Fruit fly (Drosophila melanogaster) whole organism, embryonic: ENCODE results near the gene CG3634.

Experiments
- BEAF-32 ChIP-seq: fragments of 200-800 bp; sonication (Bioruptor generic); optimal IDR thresholded peaks from 3 replicates; lab custom pipeline; 2017; ENCODE audit warnings: missing biosample characterization, missing genetic modification characterization, mild to moderate bottlenecking, moderate library complexity, missing genetic modification reagents
- CG11085 ChIP-seq: fragments of 200-800 bp; sonication (Bioruptor generic); IDR thresholded peaks from 2 replicates; pipeline ENCODE4 v1.3.6; 2022; ENCODE audit warnings: missing biosample characterization, missing genetic modification characterization
- CG1233 ChIP-seq: fragments of 200-800 bp; sonication (Bioruptor generic); optimal IDR thresholded peaks from 4 replicates; lab custom pipeline; 2018; ENCODE audit warnings: missing biosample characterization, mild to moderate bottlenecking, missing genetic modification characterization
- CG12942 ChIP-seq: fragments of 200-800 bp; sonication (Bioruptor generic); optimal IDR thresholded peaks from 3 replicates; lab custom pipeline; 2016; ENCODE audit warnings: missing biosample characterization, missing genetic modification characterization
- CG13894 ChIP-seq: fragments of 200-800 bp; sonication (Bioruptor generic); optimal IDR thresholded peaks from 3 replicates; lab custom pipeline; 2018; ENCODE audit warnings: missing biosample characterization, mild to moderate bottlenecking, missing genetic modification characterization, moderate library complexity
- CG14667 ChIP-seq: fragments of 200-800 bp; sonication (Bioruptor generic); IDR thresholded peaks from 2 replicates; pipeline ENCODE4 v1.3.6; 2022; ENCODE audit warnings: missing biosample characterization, missing genetic modification characterization
- CG15479 ChIP-seq: fragments of 200-800 bp; sonication (Bioruptor generic); optimal IDR thresholded peaks from 3 replicates; lab custom pipeline; 2019; ENCODE audit warnings: missing biosample characterization, mild to moderate bottlenecking, missing genetic modification characterization, moderate library complexity
- CG17612 ChIP-seq: fragments of 200-800 bp; sonication (Bioruptor generic); IDR thresholded peaks from 2 replicates; pipeline ENCODE4 v1.3.6; 2022; ENCODE audit warnings: missing biosample characterization, missing genetic modification characterization
- CG18476 ChIP-seq: fragments of 200-800 bp; sonication (Bioruptor generic); optimal IDR thresholded peaks from 2 replicates; lab custom pipeline; 2016; ENCODE audit warnings: missing biosample characterization, mild to moderate bottlenecking, missing genetic modification characterization
- CG18764 ChIP-seq: fragments of 200-800 bp; sonication (Bioruptor generic); optimal IDR thresholded peaks from 3 replicates; lab custom pipeline; 2016; ENCODE audit warnings: missing biosample characterization, missing genetic modification characterization
- CG2678 ChIP-seq: fragments of 200-800 bp; sonication (Bioruptor generic); optimal IDR thresholded peaks from 3 replicates; lab custom pipeline; 2019; ENCODE audit warnings: missing biosample characterization, mild to moderate bottlenecking, missing genetic modification characterization, moderate library complexity
- CG2889 ChIP-seq: fragments of 200-800 bp; sonication (Bioruptor generic); IDR thresholded peaks from 3 replicates; pipeline ENCODE4 v1.3.6; 2022; ENCODE audit warnings: missing biosample characterization, missing genetic modification characterization
- CG4282 ChIP-seq: fragments of 200-800 bp; sonication (Bioruptor generic); optimal IDR thresholded peaks from 2 replicates; lab custom pipeline; 2016; ENCODE audit warnings: missing biosample characterization, missing genetic modification characterization
- CG6683 ChIP-seq: fragments of 200-800 bp; sonication (Bioruptor generic); optimal IDR thresholded peaks from 2 replicates; lab custom pipeline; 2017; ENCODE audit warnings: missing biosample characterization, mild to moderate bottlenecking, missing genetic modification characterization, missing genetic modification reagents
- CG9215 ChIP-seq: fragments of 200-800 bp; sonication (Bioruptor generic); IDR thresholded peaks from 2 replicates; pipeline ENCODE4 v1.3.6; 2022; ENCODE audit warnings: missing biosample characterization, missing genetic modification characterization
- H15 ChIP-seq: fragments of 200-800 bp; sonication (Bioruptor generic); IDR thresholded peaks from 3 replicates; pipeline ENCODE4 v1.3.6; 2022; ENCODE audit warnings: missing biosample characterization, missing genetic modification characterization
- Hsf ChIP-seq: fragments of 200-800 bp; sonication (Bioruptor generic); optimal IDR thresholded peaks from 3 replicates; lab custom pipeline; 2016; ENCODE audit warnings: missing biosample characterization, missing genetic modification characterization
- Mad ChIP-seq: fragments of 200-800 bp; sonication (Bioruptor generic); optimal IDR thresholded peaks from 2 replicates; lab custom pipeline; 2016; ENCODE audit warnings: missing biosample characterization, missing genetic modification characterization
- Max ChIP-seq: fragments of 200-800 bp; sonication (Bioruptor generic); optimal IDR thresholded peaks from 2 replicates; lab custom pipeline; 2016; ENCODE audit warnings: missing biosample characterization, mild to moderate bottlenecking, missing genetic modification characterization
- Med ChIP-seq: fragments of 200-800 bp; sonication (Bioruptor generic); peaks from one replicate; lab custom pipeline; 2016; ENCODE audit warnings: missing biosample characterization, missing genetic modification characterization, mild to moderate bottlenecking, inconsistent platforms, moderate library complexity
- Opbp ChIP-seq: fragments of 200-800 bp; sonication (Bioruptor generic); IDR thresholded peaks from 3 replicates; pipeline ENCODE4 v1.3.6; 2022; ENCODE audit warnings: missing biosample characterization, missing genetic modification characterization; ENCODE audit not compliant: partially characterized antibody
- PHDP ChIP-seq: fragments of 200-800 bp; sonication (Bioruptor generic); optimal IDR thresholded peaks from 3 replicates; lab custom pipeline; 2018; ENCODE audit warnings: missing biosample characterization, mild to moderate bottlenecking, missing genetic modification characterization, moderate library complexity
- Six4 ChIP-seq: fragments of 200-800 bp; sonication (Bioruptor generic); optimal IDR thresholded peaks from 2 replicates; lab custom pipeline; 2016; ENCODE audit warnings: missing biosample characterization, missing genetic modification characterization
- Tbp ChIP-seq: fragments of >200 bp; optimal IDR thresholded peaks from 2 replicates; lab custom pipeline; 2018; ENCODE audit warnings: missing biosample characterization, missing genetic modification characterization
- Trl ChIP-seq, 3 experiments: fragments of >200 bp in 2 of 3; fragments of 200-800 bp in 1 of 3; sonication (Bioruptor generic) in 1 of 3; optimal IDR thresholded peaks; 2 replicates in 1 of 3; 3 replicates in 2 of 3; lab custom pipeline; 2016 to 2017; ENCODE audit warnings: missing biosample characterization in 1 of 3, missing genetic modification characterization in 1 of 3
- Usf ChIP-seq: fragments of 200-800 bp; sonication (Bioruptor generic); optimal IDR thresholded peaks from 2 replicates; lab custom pipeline; 2017; ENCODE audit warnings: missing genotype, missing biosample characterization, missing genetic modification characterization
- ab ChIP-seq: fragments of 200-800 bp; sonication (Bioruptor generic); optimal IDR thresholded peaks from 2 replicates; lab custom pipeline; 2016; ENCODE audit warnings: missing biosample characterization, missing genetic modification characterization
- al ChIP-seq: fragments of 200-800 bp; sonication (Bioruptor generic); IDR thresholded peaks from 2 replicates; pipeline ENCODE4 v1.3.6; 2022; ENCODE audit warnings: missing biosample characterization, missing genetic modification characterization
- az2 ChIP-seq: fragments of 200-800 bp; sonication (Bioruptor generic); optimal IDR thresholded peaks from 3 replicates; lab custom pipeline; 2016; ENCODE audit warnings: missing biosample characterization, missing genetic modification characterization
- bab2 ChIP-seq: fragments of 200-800 bp; sonication (Bioruptor generic); optimal IDR thresholded peaks from 2 replicates; lab custom pipeline; 2016; ENCODE audit warnings: missing biosample characterization, missing genetic modification characterization
- cato ChIP-seq: fragments of 200-800 bp; sonication (Bioruptor generic); optimal IDR thresholded peaks from 2 replicates; lab custom pipeline; 2016; ENCODE audit warnings: missing biosample characterization, missing genetic modification characterization, borderline replicate concordance
- chn ChIP-seq: fragments of 200-800 bp; sonication (Bioruptor generic); optimal IDR thresholded peaks from 2 replicates; lab custom pipeline; 2016; ENCODE audit warnings: missing biosample characterization, missing genetic modification characterization
- croc ChIP-seq: fragments of 200-800 bp; sonication (Bioruptor generic); conservative IDR thresholded peaks from 3 replicates; pipeline ENCODE4 v1.3.6; 2022; ENCODE audit warnings: missing biosample characterization, missing genetic modification characterization
- cwo ChIP-seq: fragments of 200-800 bp; sonication (Bioruptor generic); optimal IDR thresholded peaks from 3 replicates; lab custom pipeline; 2017; ENCODE audit warnings: missing biosample characterization, missing genetic modification characterization, mild to moderate bottlenecking, moderate library complexity, missing genetic modification reagents
- fd64A ChIP-seq: fragments of 200-800 bp; sonication (Bioruptor generic); optimal IDR thresholded peaks from 3 replicates; lab custom pipeline; 2018; ENCODE audit warnings: missing biosample characterization, mild to moderate bottlenecking, missing genetic modification characterization
- fu2 ChIP-seq: fragments of 200-800 bp; sonication (Bioruptor generic); optimal IDR thresholded peaks from 2 replicates; lab custom pipeline; 2016; ENCODE audit warnings: missing biosample characterization, missing genetic modification characterization
- gcm ChIP-seq: fragments of 200-800 bp; sonication (Bioruptor generic); optimal IDR thresholded peaks from 2 replicates; lab custom pipeline; 2019; ENCODE audit warnings: missing biosample characterization, mild to moderate bottlenecking, missing genetic modification characterization, moderate library complexity
- grn ChIP-seq: fragments of 200-800 bp; sonication (Bioruptor generic); optimal IDR thresholded peaks from 3 replicates; lab custom pipeline; 2017; ENCODE audit warnings: missing biosample characterization, missing genetic modification characterization
- gt ChIP-seq: fragments of 200-800 bp; sonication (Bioruptor generic); IDR thresholded peaks from 2 replicates; pipeline ENCODE4 v1.3.6; 2022; ENCODE audit warnings: missing biosample characterization, missing genetic modification characterization
- her ChIP-seq: fragments of 200-800 bp; sonication (Bioruptor generic); optimal IDR thresholded peaks from 2 replicates; lab custom pipeline; 2016; ENCODE audit warnings: missing biosample characterization, missing genetic modification characterization
- hth ChIP-seq: fragments of >200 bp; optimal IDR thresholded peaks from 2 replicates; lab custom pipeline; 2017; ENCODE audit warnings: inconsistent platforms
- lola ChIP-seq, 3 experiments: fragments of >200 bp in 2 of 3; fragments of 200-800 bp in 1 of 3; sonication (Bioruptor generic) in 1 of 3; optimal IDR thresholded peaks; 2 replicates each; lab custom pipeline; 2017 to 2019; ENCODE audit warnings: missing biosample characterization in 3 of 3, missing genetic modification characterization in 3 of 3, mild to moderate bottlenecking in 1 of 3, moderate library complexity in 1 of 3
- mld ChIP-seq: fragments of 200-800 bp; sonication (Bioruptor generic); IDR thresholded peaks from 3 replicates; pipeline ENCODE4 v1.3.6; 2022; ENCODE audit warnings: missing biosample characterization, missing genetic modification characterization; ENCODE audit not compliant: partially characterized antibody
- nerfin-1 ChIP-seq: fragments of 200-800 bp; sonication (Bioruptor generic); optimal IDR thresholded peaks from 3 replicates; lab custom pipeline; 2019; ENCODE audit warnings: missing biosample characterization, mild to moderate bottlenecking, missing genetic modification characterization, moderate library complexity
- nom ChIP-seq: fragments of 200-800 bp; sonication (Bioruptor generic); optimal IDR thresholded peaks from 2 replicates; lab custom pipeline; 2017; ENCODE audit warnings: missing biosample characterization, missing genetic modification characterization, mild to moderate bottlenecking, moderate library complexity, missing genetic modification reagents
- org-1 ChIP-seq: fragments of 200-800 bp; sonication (Bioruptor generic); optimal IDR thresholded peaks from 2 replicates; lab custom pipeline; 2017; ENCODE audit warnings: missing biosample characterization, missing genetic modification characterization
- pzg ChIP-seq: fragments of 200-800 bp; sonication (Bioruptor generic); optimal IDR thresholded peaks from 3 replicates; lab custom pipeline; 2018; ENCODE audit warnings: missing biosample characterization, mild to moderate bottlenecking, missing genetic modification characterization, moderate library complexity
- tll ChIP-seq, 2 experiments: fragments of 200-800 bp in 1 of 2; fragments of >200 bp in 1 of 2; sonication (Bioruptor generic) in 1 of 2; optimal IDR thresholded peaks; 2 replicates each; lab custom pipeline; 2017 to 2019; ENCODE audit warnings: missing biosample characterization in 2 of 2, missing genetic modification characterization in 2 of 2, mild to moderate bottlenecking in 1 of 2, moderate library complexity in 1 of 2
- unpg ChIP-seq: fragments of 200-800 bp; sonication (Bioruptor generic); optimal IDR thresholded peaks from 3 replicates; lab custom pipeline; 2018; ENCODE audit warnings: missing biosample characterization, mild to moderate bottlenecking, missing genetic modification characterization, moderate library complexity
- vfl ChIP-seq: fragments of 200-800 bp; sonication (Bioruptor generic); optimal IDR thresholded peaks from 2 replicates; lab custom pipeline; 2016; ENCODE audit warnings: missing biosample characterization, missing genetic modification characterization
- vvl ChIP-seq: fragments of 200-800 bp; sonication (Bioruptor generic); IDR thresholded peaks from 2 replicates; pipeline ENCODE4 v1.3.6; 2022; ENCODE audit warnings: missing biosample characterization, missing genetic modification characterization

Gene CG3634

dm6 chr3L:20792693-20793092 is 16.4 kb downstream of the CG3634 start, which contains the start of gene Six4 (continued):
- TF ChIP-seq CG14667 (GFP tag; lab: Robert Waterston, UW): no peak
- TF ChIP-seq Trl (optimal IDR thresholded peaks at IDR 0.05; lab: Kevin White, UChicago): no peak
- TF ChIP-seq Trl (GFP tag; optimal IDR thresholded peaks at IDR 0.05; lab: Kevin White, UChicago): no peak
- no peak for TF ChIP-seq Hsf (GFP tag; lab: Kevin White, UChicago)
- no peak for TF ChIP-seq CG2678 (tag; lab: Kevin White, UChicago)
- TF ChIP-seq Mad: no peak
- TF ChIP-seq hth (lab: Kevin White, UChicago): no peak
- TF ChIP-seq BEAF-32 (GFP tag; lab: Kevin White, UChicago): no peak
- TF ChIP-seq CG17612: no peak
- TF ChIP-seq gcm (GFP tag; lab: Kevin White, UChicago): peak; percentile 24
- TF ChIP-seq lola (GFP tag; optimal IDR thresholded peaks at IDR 0.05; lab: Kevin White, UChicago): no peak
- TF ChIP-seq CG18476: no peak
- TF ChIP-seq al: no peak
- TF ChIP-seq CG18764 (GFP tag; lab: Kevin White, UChicago): no peak
- TF ChIP-seq Usf (GFP tag; lab: Kevin White, UChicago): no peak
- no peak for TF ChIP-seq CG11085
- no peak for TF ChIP-seq fu2
- TF ChIP-seq CG12942 (GFP tag; lab: Kevin White, UChicago): no peak
- TF ChIP-seq cato (GFP tag; lab: Kevin White, UChicago): no peak
- TF ChIP-seq H15 (GFP tag; lab: Robert Waterston, UW): no peak
- TF ChIP-seq CG1233 (GFP tag; lab: Kevin White, UChicago): peak; percentile 20
- TF ChIP-seq cwo: no peak
- TF ChIP-seq Six4 (GFP tag; lab: Kevin White, UChicago): peak; percentile 29
- no peak for TF ChIP-seq her (GFP tag; lab: Kevin White, UChicago)
- TF ChIP-seq Opbp: no peak
- TF ChIP-seq nom (GFP tag; lab: Kevin White, UChicago): no peak
- TF ChIP-seq croc (GFP tag; lab: Robert Waterston, UW): no peak
- no peak for TF ChIP-seq CG15479
- TF ChIP-seq grn: no peak
- no peak for TF ChIP-seq PHDP
- no peak for TF ChIP-seq Max (GFP tag; lab: Kevin White, UChicago)
- no peak for TF ChIP-seq CG9215 (GFP tag; lab: Robert Waterston, UW)
- no peak for TF ChIP-seq CG2889 (GFP tag; lab: Robert Waterston, UW)
- TF ChIP-seq ab (GFP tag; lab: Kevin White, UChicago): no peak
- no peak for TF ChIP-seq CG6683 (GFP tag; lab: Kevin White, UChicago)
- no peak for TF ChIP-seq org-1 (GFP tag; lab: Kevin White, UChicago)
- no peak for TF ChIP-seq vfl (GFP tag; lab: Kevin White, UChicago)
- no peak for TF ChIP-seq chn
- peak; percentile 34 for TF ChIP-seq Med (GFP tag; lab: Kevin White, UChicago)
- peak; percentile 43 for TF ChIP-seq fd64A (GFP tag; lab: Kevin White, UChicago)
- no peak for TF ChIP-seq bab2 (GFP tag; lab: Kevin White, UChicago)
- TF ChIP-seq az2 (GFP tag; lab: Kevin White, UChicago): no peak
- peak; percentile 82 for TF ChIP-seq nerfin-1 (tag; lab: Kevin White, UChicago)
- no peak for TF ChIP-seq pzg (GFP tag; lab: Kevin White, UChicago)
- no peak for TF ChIP-seq unpg (GFP tag; lab: Kevin White, UChicago)
- TF ChIP-seq CG4282: no peak
- no peak for TF ChIP-seq gt (GFP tag; lab: Robert Waterston, UW)
- TF ChIP-seq vvl (GFP tag; lab: Robert Waterston, UW): no peak; the same call in 1 of the 2 replicates
- TF ChIP-seq tll (GFP tag; optimal IDR thresholded peaks at IDR 0.05; lab: Kevin White, UChicago): peak in 1 of 2 experiments; percentile 2
- no peak for TF ChIP-seq mld (GFP tag; lab: Robert Waterston, UW)
- TF ChIP-seq Tbp (GFP tag; lab: Kevin White, UChicago): no peak
- TF ChIP-seq CG13894: no peak
